Fruit fly (Drosophila melanogaster) whole organism, embryonic: Measurements from ENCODE around the gene CG18662.
A peak's percentile ranks its signal among the peaks of the same experiment; 100 is the strongest.

Source experiments
- ATbp ChIP-seq: fragments of 200-800 bp; sonication (Bioruptor generic); optimal IDR thresholded peaks from 2 replicates; lab custom pipeline; 2017; ENCODE audit warnings: missing biosample characterization, mild to moderate bottlenecking, missing genetic modification characterization, missing genetic modification reagents
- CG10321 ChIP-seq: fragments of 200-800 bp; sonication (Bioruptor generic); IDR thresholded peaks from 2 replicates; pipeline ENCODE4 v1.3.6; 2022; ENCODE audit warnings: missing biosample characterization, missing genetic modification characterization
- CG10431 ChIP-seq: fragments of 200-800 bp; sonication (Bioruptor generic); optimal IDR thresholded peaks from 3 replicates; lab custom pipeline; 2018; ENCODE audit warnings: missing biosample characterization, mild to moderate bottlenecking, missing genetic modification characterization
- CG11723 ChIP-seq: fragments of 200-800 bp; sonication (Bioruptor generic); optimal IDR thresholded peaks from 2 replicates; lab custom pipeline; 2017; ENCODE audit warnings: missing biosample characterization, mild to moderate bottlenecking, missing genetic modification characterization
- CG1233 ChIP-seq: fragments of 200-800 bp; sonication (Bioruptor generic); optimal IDR thresholded peaks from 4 replicates; lab custom pipeline; 2018; ENCODE audit warnings: missing biosample characterization, mild to moderate bottlenecking, missing genetic modification characterization
- CG12769 ChIP-seq: fragments of 200-800 bp; sonication (Bioruptor generic); optimal IDR thresholded peaks from 2 replicates; lab custom pipeline; 2019; ENCODE audit warnings: missing biosample characterization, mild to moderate bottlenecking, missing genetic modification characterization, moderate library complexity
- CG13287 ChIP-seq: fragments of 200-800 bp; sonication (Bioruptor generic); IDR thresholded peaks from 2 replicates; pipeline ENCODE4 v1.3.6; 2022; ENCODE audit warnings: missing biosample characterization, missing genetic modification characterization; ENCODE audit not compliant: partially characterized antibody
- CG1647 ChIP-seq: fragments of 200-800 bp; sonication (Bioruptor generic); optimal IDR thresholded peaks from 3 replicates; lab custom pipeline; 2016; ENCODE audit warnings: missing biosample characterization, missing genetic modification characterization
- CG17612 ChIP-seq: fragments of 200-800 bp; sonication (Bioruptor generic); IDR thresholded peaks from 2 replicates; pipeline ENCODE4 v1.3.6; 2022; ENCODE audit warnings: missing biosample characterization, missing genetic modification characterization
- CG2199 ChIP-seq: fragments of 200-800 bp; sonication (Bioruptor generic); IDR thresholded peaks from 3 replicates; pipeline ENCODE4 v1.3.6; 2022; ENCODE audit warnings: missing biosample characterization, missing genetic modification characterization
- CG2202 ChIP-seq: fragments of 200-800 bp; sonication (Bioruptor generic); optimal IDR thresholded peaks from 2 replicates; lab custom pipeline; 2018; ENCODE audit warnings: missing biosample characterization, mild to moderate bottlenecking, missing genetic modification characterization
- CG32767 ChIP-seq: fragments of 200-800 bp; sonication (Bioruptor generic); IDR thresholded peaks from 2 replicates; pipeline ENCODE4 v1.3.6; 2022; ENCODE audit warnings: missing biosample characterization, missing genetic modification characterization
- CG4404 ChIP-seq: fragments of 200-800 bp; sonication (Bioruptor generic); IDR thresholded peaks from 2 replicates; pipeline ENCODE4 v1.3.6; 2022; ENCODE audit warnings: missing biosample characterization, missing genetic modification characterization
- CG6272 ChIP-seq: fragments of 200-800 bp; sonication (Bioruptor generic); IDR thresholded peaks from 2 replicates; pipeline ENCODE4 v1.3.6; 2022; ENCODE audit warnings: missing biosample characterization, missing genetic modification characterization
- CG7271 ChIP-seq: fragments of 200-800 bp; sonication (Bioruptor generic); optimal IDR thresholded peaks from 2 replicates; lab custom pipeline; 2018; ENCODE audit warnings: missing biosample characterization, mild to moderate bottlenecking, missing genetic modification characterization, moderate library complexity
- CG7372 ChIP-seq: fragments of 200-800 bp; sonication (Bioruptor generic); IDR thresholded peaks from 2 replicates; pipeline ENCODE4 v1.3.6; 2022; ENCODE audit warnings: missing biosample characterization, missing genetic modification characterization
- Deaf1 ChIP-seq: fragments of 200-800 bp; optimal IDR thresholded peaks from 3 replicates; lab custom pipeline; 2019; ENCODE audit warnings: missing biosample characterization, mild to moderate bottlenecking, missing genetic modification characterization, moderate library complexity
- Dll ChIP-seq: fragments of 200-800 bp; sonication (Bioruptor generic); IDR thresholded peaks from 4 replicates; pipeline ENCODE4 v1.3.6; 2022; ENCODE audit warnings: missing biosample characterization, missing genetic modification characterization; ENCODE audit not compliant: partially characterized antibody
- Dp ChIP-seq: fragments of 200-800 bp; sonication (Bioruptor generic); optimal IDR thresholded peaks from 2 replicates; lab custom pipeline; 2018; ENCODE audit warnings: missing biosample characterization, mild to moderate bottlenecking, missing genetic modification characterization, moderate library complexity
- HLH3B ChIP-seq: fragments of 200-800 bp; sonication (Bioruptor generic); IDR thresholded peaks from 2 replicates; pipeline ENCODE4 v1.3.6; 2022; ENCODE audit warnings: missing biosample characterization, missing genetic modification characterization
- Hey ChIP-seq: fragments of 200-800 bp; sonication (Bioruptor generic); optimal IDR thresholded peaks from 3 replicates; lab custom pipeline; 2018; ENCODE audit warnings: missing biosample characterization, mild to moderate bottlenecking, missing genetic modification characterization
- Hmx ChIP-seq: fragments of 200-800 bp; sonication (Bioruptor generic); optimal IDR thresholded peaks from 2 replicates; lab custom pipeline; 2016; ENCODE audit warnings: missing biosample characterization, missing genetic modification characterization
- Hr78 ChIP-seq, 2 experiments: fragments of 200-800 bp in 1 of 2; fragments of >200 bp in 1 of 2; sonication (Bioruptor generic) in 1 of 2; optimal IDR thresholded peaks; 2 replicates each; lab custom pipeline; 2017 to 2019; ENCODE audit warnings: missing biosample characterization in 2 of 2, missing genetic modification characterization in 2 of 2, mild to moderate bottlenecking in 1 of 2, moderate library complexity in 1 of 2
- Sox100B ChIP-seq: fragments of 200-800 bp; sonication (Bioruptor generic); optimal IDR thresholded peaks from 3 replicates; lab custom pipeline; 2018; ENCODE audit warnings: missing biosample characterization, mild to moderate bottlenecking, missing genetic modification characterization
- Sry-β ChIP-seq: fragments of 200-800 bp; sonication (Bioruptor generic); optimal IDR thresholded peaks from 2 replicates; lab custom pipeline; 2018; ENCODE audit warnings: missing biosample characterization, mild to moderate bottlenecking, missing genetic modification characterization, moderate library complexity
- Ssrp ChIP-seq: fragments of 200-800 bp; sonication (Bioruptor generic); optimal IDR thresholded peaks from 2 replicates; lab custom pipeline; 2018; ENCODE audit warnings: missing biosample characterization, mild to moderate bottlenecking, missing genetic modification characterization, moderate library complexity
- YL-1 ChIP-seq: fragments of 200-800 bp; sonication (Bioruptor generic); optimal IDR thresholded peaks from 3 replicates; lab custom pipeline; 2017; ENCODE audit warnings: missing biosample characterization, mild to moderate bottlenecking, missing genetic modification characterization
- ato ChIP-seq: fragments of 200-800 bp; sonication (Bioruptor generic); IDR thresholded peaks from 2 replicates; pipeline ENCODE4 v1.3.6; 2022; ENCODE audit warnings: missing biosample characterization, missing genetic modification characterization; ENCODE audit not compliant: partially characterized antibody
- btn ChIP-seq: fragments of 200-800 bp; sonication (Bioruptor generic); optimal IDR thresholded peaks from 2 replicates; lab custom pipeline; 2016; ENCODE audit warnings: missing biosample characterization, missing genetic modification characterization
- corto ChIP-seq: fragments of 200-800 bp; sonication (Bioruptor generic); optimal IDR thresholded peaks from 2 replicates; lab custom pipeline; 2016; ENCODE audit warnings: missing biosample characterization, mild to moderate bottlenecking, missing genetic modification characterization, moderate library complexity
- crc ChIP-seq: fragments of 200-800 bp; sonication (Bioruptor generic); optimal IDR thresholded peaks from 2 replicates; lab custom pipeline; 2016; ENCODE audit warnings: missing biosample characterization, missing genetic modification characterization
- crp ChIP-seq, 2 experiments: fragments of 200-800 bp; sonication (Bioruptor generic); optimal IDR thresholded peaks; 2 replicates in 1 of 2; 3 replicates in 1 of 2; lab custom pipeline; 2017; ENCODE audit warnings: missing biosample characterization in 2 of 2, missing genetic modification characterization in 2 of 2, mild to moderate bottlenecking in 1 of 2, moderate library complexity in 1 of 2
- cwo ChIP-seq: fragments of 200-800 bp; sonication (Bioruptor generic); optimal IDR thresholded peaks from 3 replicates; lab custom pipeline; 2017; ENCODE audit warnings: missing biosample characterization, missing genetic modification characterization, mild to moderate bottlenecking, moderate library complexity, missing genetic modification reagents
- fru ChIP-seq: fragments of >200 bp; optimal IDR thresholded peaks from 2 replicates; lab custom pipeline; 2017
- gcm2 ChIP-seq: fragments of 200-800 bp; sonication (Bioruptor generic); optimal IDR thresholded peaks from 2 replicates; lab custom pipeline; 2016; ENCODE audit warnings: missing biosample characterization, missing genetic modification characterization
- gsb ChIP-seq: fragments of 200-800 bp; sonication (Bioruptor generic); IDR thresholded peaks from 2 replicates; pipeline ENCODE4 v1.3.6; 2022; ENCODE audit warnings: missing biosample characterization, missing genetic modification characterization
- hth ChIP-seq: fragments of >200 bp; optimal IDR thresholded peaks from 2 replicates; lab custom pipeline; 2017; ENCODE audit warnings: inconsistent platforms
- klu ChIP-seq: fragments of 200-800 bp; sonication (Bioruptor generic); IDR thresholded peaks from 2 replicates; pipeline ENCODE4 v1.3.6; 2022; ENCODE audit warnings: missing biosample characterization, missing genetic modification characterization
- lbe ChIP-seq: fragments of 200-800 bp; sonication (Bioruptor generic); optimal IDR thresholded peaks from 2 replicates; lab custom pipeline; 2016; ENCODE audit warnings: missing biosample characterization, mild to moderate bottlenecking, missing genetic modification characterization
- mld ChIP-seq: fragments of 200-800 bp; sonication (Bioruptor generic); IDR thresholded peaks from 3 replicates; pipeline ENCODE4 v1.3.6; 2022; ENCODE audit warnings: missing biosample characterization, missing genetic modification characterization; ENCODE audit not compliant: partially characterized antibody
- org-1 ChIP-seq: fragments of 200-800 bp; sonication (Bioruptor generic); optimal IDR thresholded peaks from 2 replicates; lab custom pipeline; 2017; ENCODE audit warnings: missing biosample characterization, missing genetic modification characterization
- pnt ChIP-seq: fragments of 200-800 bp; sonication (Bioruptor generic); optimal IDR thresholded peaks from 3 replicates; lab custom pipeline; 2016; ENCODE audit warnings: missing biosample characterization, missing genetic modification characterization
- row ChIP-seq: fragments of 200-800 bp; sonication (Bioruptor generic); IDR thresholded peaks from 3 replicates; pipeline ENCODE4 v1.3.6; 2022; ENCODE audit warnings: missing biosample characterization, missing genetic modification characterization
- stwl ChIP-seq: fragments of 200-800 bp; sonication (Bioruptor generic); optimal IDR thresholded peaks from 3 replicates; lab custom pipeline; 2018; ENCODE audit warnings: missing biosample characterization, mild to moderate bottlenecking, missing genetic modification characterization, moderate library complexity
- tio ChIP-seq: fragments of 200-800 bp; sonication (Bioruptor generic); optimal IDR thresholded peaks from 2 replicates; lab custom pipeline; 2017; ENCODE audit warnings: missing biosample characterization, missing genetic modification characterization, inconsistent platforms
- toy ChIP-seq: fragments of 200-800 bp; sonication (Bioruptor generic); IDR thresholded peaks from 2 replicates; pipeline ENCODE4 v1.3.6; 2022; ENCODE audit warnings: missing biosample characterization, missing genetic modification characterization
- wor ChIP-seq: fragments of 200-800 bp; sonication (Bioruptor generic); IDR thresholded peaks from 2 replicates; pipeline ENCODE4 v1.3.6; 2022; ENCODE audit warnings: missing biosample characterization, missing genetic modification characterization
- zen ChIP-seq: fragments of 200-800 bp; sonication (Bioruptor generic); optimal IDR thresholded peaks from 3 replicates; lab custom pipeline; 2018; ENCODE audit warnings: missing biosample characterization, mild to moderate bottlenecking, missing genetic modification characterization, moderate library complexity
- zf30C ChIP-seq: fragments of 200-800 bp; sonication (Bioruptor generic); optimal IDR thresholded peaks from 3 replicates; lab custom pipeline; 2018; ENCODE audit warnings: missing biosample characterization, mild to moderate bottlenecking, missing genetic modification characterization

The CG18662 gene

dm6 chr2L:8951184-8951934 lies 29.1 kb upstream of the CG18662 start, which contains the start of gene C1GalTA (continued):
- TF ChIP-seq CG7271 (tag; lab: Kevin White, UChicago) = peak; percentile 97
- TF ChIP-seq CG11723 (GFP tag; lab: Kevin White, UChicago) = peak; percentile 89
- peak; percentile 59 for TF ChIP-seq corto (GFP tag; lab: Kevin White, UChicago)
- peak; percentile 96 for TF ChIP-seq zf30C
- peak; percentile 90 for TF ChIP-seq wor
- TF ChIP-seq CG10321 (GFP tag; lab: Robert Waterston, UW) = peak; percentile 77; the same call in 1 of the 2 replicates
- peak; percentile 53 for TF ChIP-seq pnt (GFP tag; lab: Kevin White, UChicago)
- no peak for TF ChIP-seq mld
- TF ChIP-seq Dp (GFP tag; lab: Kevin White, UChicago) = peak; percentile 35
- peak; percentile 95 for TF ChIP-seq org-1 (GFP tag; lab: Kevin White, UChicago)
- TF ChIP-seq CG1233 (GFP tag; lab: Kevin White, UChicago) = peak; percentile 98
- TF ChIP-seq YL-1 = peak; percentile 90
- peak in 1 of 2 experiments; percentile 66 for TF ChIP-seq crp (GFP tag; optimal IDR thresholded peaks at IDR 0.05; lab: Kevin White, UChicago)
- TF ChIP-seq gsb = peak; percentile 93
- TF ChIP-seq lbe (GFP tag; lab: Kevin White, UChicago) = peak; percentile 90
- no peak for TF ChIP-seq btn (GFP tag; lab: Kevin White, UChicago)
- TF ChIP-seq Sox100B (GFP tag; lab: Kevin White, UChicago) = peak; percentile 99
- TF ChIP-seq zen (tag; lab: Kevin White, UChicago) = peak; percentile 96
- TF ChIP-seq Deaf1 (tag; lab: Kevin White, UChicago) = peak; percentile 93
- TF ChIP-seq row (GFP tag; lab: Robert Waterston, UW) = peak; percentile 98
- peak; percentile 97 for TF ChIP-seq CG2202 (tag; lab: Kevin White, UChicago)
- TF ChIP-seq CG1647 (GFP tag; lab: Kevin White, UChicago) = peak; percentile 36
- no peak for TF ChIP-seq Hmx (GFP tag; lab: Kevin White, UChicago)
- no peak for TF ChIP-seq ato (GFP tag; lab: Robert Waterston, UW)
- TF ChIP-seq CG32767 (GFP tag; lab: Robert Waterston, UW) = peak; percentile 96
- peak; percentile 96 for TF ChIP-seq klu (GFP tag; lab: Robert Waterston, UW)
- TF ChIP-seq hth (lab: Kevin White, UChicago) = no peak
- TF ChIP-seq cwo = peak; percentile 98
- TF ChIP-seq fru = no peak
- TF ChIP-seq Hr78 (GFP tag; optimal IDR thresholded peaks at IDR 0.05; lab: Kevin White, UChicago) = peak in 1 of 2 experiments; percentile 94
- TF ChIP-seq Hey (tag; lab: Kevin White, UChicago) = peak; percentile 77
- peak; percentile 98 for TF ChIP-seq Ssrp (tag; lab: Kevin White, UChicago)
- TF ChIP-seq CG4404 (GFP tag; lab: Robert Waterston, UW) = peak; percentile 92
- peak; percentile 96 for TF ChIP-seq ATbp (GFP tag; lab: Kevin White, UChicago)
- TF ChIP-seq CG12769 (tag; lab: Kevin White, UChicago) = peak; percentile 61
- no peak for TF ChIP-seq CG13287 (GFP tag; lab: Robert Waterston, UW)
- peak; percentile 16 for TF ChIP-seq gcm2 (GFP tag; lab: Kevin White, UChicago)
- TF ChIP-seq HLH3B (GFP tag; lab: Robert Waterston, UW) = peak; percentile 94
- peak; percentile 95 for TF ChIP-seq tio (GFP tag; lab: Kevin White, UChicago)
- no peak for TF ChIP-seq Dll (GFP tag; lab: Robert Waterston, UW)
- TF ChIP-seq CG7372 = peak; percentile 95
- TF ChIP-seq toy (GFP tag; lab: Robert Waterston, UW) = peak; percentile 90
- peak; percentile 57; the same call in 1 of the 3 replicates for TF ChIP-seq CG2199 (GFP tag; lab: Robert Waterston, UW)
- TF ChIP-seq CG10431 (GFP tag; lab: Kevin White, UChicago) = peak; percentile 94
- peak; percentile 59 for TF ChIP-seq Sry-β
- TF ChIP-seq crc (GFP tag; lab: Kevin White, UChicago) = no peak
- TF ChIP-seq stwl (tag; lab: Kevin White, UChicago) = peak; percentile 67
- peak; percentile 84 for TF ChIP-seq CG6272 (GFP tag; lab: Robert Waterston, UW)
- peak; percentile 87 for TF ChIP-seq CG17612 (GFP tag; lab: Robert Waterston, UW)
